Worm (Caenorhabditis elegans) whole organism, mixed stage, embryonic: ENCODE measurements around the gene nhx-3.

ENCODE experiments used
- bed-3 ChIP-seq: fragments of 200-800 bp; sonication (Bioruptor generic); optimal IDR thresholded peaks from 3 replicates; lab custom pipeline; 2018; ENCODE audit warnings: mild to moderate bottlenecking, missing genetic modification characterization, moderate library complexity, missing compliant biosample characterization
- blmp-1 ChIP-seq: fragments of 150-350 bp; optimal IDR thresholded peaks from 2 replicates; lab custom pipeline; 2014; ENCODE audit warnings: missing biosample characterization, missing genetic modification characterization
- ceh-43 ChIP-seq: fragments of 200-800 bp; sonication (Bioruptor generic); optimal IDR thresholded peaks from 2 replicates; lab custom pipeline; 2018; ENCODE audit warnings: mild to moderate bottlenecking, missing genetic modification characterization, moderate library complexity, missing compliant biosample characterization
- ceh-83 ChIP-seq: fragments of 200-800 bp; sonication (Bioruptor generic); optimal IDR thresholded peaks from 2 replicates; lab custom pipeline; 2018; ENCODE audit warnings: mild to moderate bottlenecking, missing genetic modification characterization, missing compliant biosample characterization
- ces-1 ChIP-seq: fragments of 150-350 bp; optimal IDR thresholded peaks from 2 replicates; lab custom pipeline; 2014; ENCODE audit warnings: missing biosample characterization, missing genetic modification reagents, missing genetic modification characterization
- drap-1 ChIP-seq: fragments of 200-800 bp; sonication (Bioruptor generic); optimal IDR thresholded peaks from 3 replicates; lab custom pipeline; 2018; ENCODE audit warnings: mild to moderate bottlenecking, missing genetic modification characterization, missing compliant biosample characterization
- elt-1 ChIP-seq: sonication (generic microtip); optimal IDR thresholded peaks from 2 replicates; lab custom pipeline; 2017; ENCODE audit warnings: missing genetic modification characterization, mild to moderate bottlenecking, missing compliant biosample characterization, antibody characterized with exemption, moderate library complexity, borderline replicate concordance; ENCODE audit not compliant: insufficient read depth
- elt-3 ChIP-seq: fragments of 150-350 bp; optimal IDR thresholded peaks from 2 replicates; lab custom pipeline; 2014; ENCODE audit warnings: missing biosample characterization, missing genetic modification characterization
- ham-2 ChIP-seq: fragments of 200-800 bp; sonication (Bioruptor generic); optimal IDR thresholded peaks from 2 replicates; lab custom pipeline; 2018; ENCODE audit warnings: mild to moderate bottlenecking, missing genetic modification characterization, missing compliant biosample characterization
- hlh-1 ChIP-seq: fragments of 150-350 bp; optimal IDR thresholded peaks from 2 replicates; lab custom pipeline; 2014; ENCODE audit warnings: missing biosample characterization, missing genetic modification reagents, missing genetic modification characterization
- lin-13 ChIP-seq: fragments of 150-350 bp; optimal IDR thresholded peaks from 2 replicates; lab custom pipeline; 2014; ENCODE audit warnings: missing biosample characterization, missing genetic modification characterization
- lin-32 ChIP-seq: fragments of 200-800 bp; sonication (Bioruptor generic); optimal IDR thresholded peaks from 2 replicates; lab custom pipeline; 2018; ENCODE audit warnings: mild to moderate bottlenecking, missing genetic modification characterization, missing compliant biosample characterization
- lsy-2 ChIP-seq: fragments of 150-350 bp; optimal IDR thresholded peaks from 2 replicates; lab custom pipeline; 2014; ENCODE audit warnings: missing biosample characterization, missing genetic modification characterization
- mab-5 ChIP-seq: fragments of 150-350 bp; optimal IDR thresholded peaks from 2 replicates; lab custom pipeline; 2014; ENCODE audit warnings: missing biosample characterization, missing genetic modification characterization
- mep-1 ChIP-seq: fragments of 150-350 bp; optimal IDR thresholded peaks from 2 replicates; lab custom pipeline; 2017; ENCODE audit warnings: missing biosample characterization, missing genetic modification reagents, missing genetic modification characterization, inconsistent platforms
- mls-2 ChIP-seq: sonication (generic microtip); optimal IDR thresholded peaks from 2 replicates; lab custom pipeline; 2016; ENCODE audit warnings: mild to moderate bottlenecking, missing genetic modification characterization, moderate library complexity, missing compliant biosample characterization
- nhr-12 ChIP-seq: fragments of 150-350 bp; optimal IDR thresholded peaks from 2 replicates; lab custom pipeline; 2014; ENCODE audit warnings: missing biosample characterization, missing genetic modification characterization
- nhr-2 ChIP-seq: fragments of 150-350 bp; optimal IDR thresholded peaks from 2 replicates; lab custom pipeline; 2014; ENCODE audit warnings: missing biosample characterization, missing genetic modification characterization
- nhr-237 ChIP-seq: fragments of 150-350 bp; optimal IDR thresholded peaks from 2 replicates; lab custom pipeline; 2014; ENCODE audit warnings: missing biosample characterization, missing genetic modification characterization
- nhr-28 ChIP-seq: fragments of 150-350 bp; optimal IDR thresholded peaks from 2 replicates; lab custom pipeline; 2014; ENCODE audit warnings: missing biosample characterization, missing genetic modification characterization
- nhr-76 ChIP-seq: sonication (generic microtip); optimal IDR thresholded peaks from 2 replicates; lab custom pipeline; 2017; ENCODE audit warnings: missing biosample characterization, missing genetic modification characterization
- pha-4 ChIP-seq: fragments of 150-350 bp; optimal IDR thresholded peaks from 2 replicates; lab custom pipeline; 2018; ENCODE audit warnings: missing biosample characterization, missing genetic modification reagents, missing genetic modification characterization
- sem-2 ChIP-seq: fragments of 200-800 bp; sonication (Bioruptor generic); optimal IDR thresholded peaks from 2 replicates; lab custom pipeline; 2018; ENCODE audit warnings: mild to moderate bottlenecking, missing genetic modification characterization, missing compliant biosample characterization
- sptf-1 ChIP-seq: sonication (generic microtip); optimal IDR thresholded peaks from 2 replicates; lab custom pipeline; 2017; ENCODE audit warnings: mild to moderate bottlenecking, missing genetic modification characterization, moderate library complexity, missing compliant biosample characterization
- tbx-8 ChIP-seq: fragments of 200-800 bp; sonication (Bioruptor generic); optimal IDR thresholded peaks from 2 replicates; lab custom pipeline; 2018; ENCODE audit warnings: mild to moderate bottlenecking, missing genetic modification characterization, moderate library complexity, missing compliant biosample characterization
- unc-120 ChIP-seq: sonication (generic microtip); optimal IDR thresholded peaks from 2 replicates; lab custom pipeline; 2017; ENCODE audit warnings: missing genetic modification characterization, missing compliant biosample characterization; ENCODE audit not compliant: poor library complexity, severe bottlenecking
- unc-39 ChIP-seq: fragments of 150-350 bp; optimal IDR thresholded peaks from 2 replicates; lab custom pipeline; 2014; ENCODE audit warnings: missing biosample characterization, missing genetic modification characterization
- zip-8 ChIP-seq: fragments of 150-350 bp; optimal IDR thresholded peaks from 2 replicates; lab custom pipeline; 2014; ENCODE audit warnings: missing biosample characterization, missing genetic modification characterization

The nhx-3 gene

ce11 chrV:7504271-7504670, 41.1 kb downstream of the nhx-3 start, which contains the start of gene srh-229:
Gene srh-229, minus strand, starts transcription at chrV:7504371.
- TF ChIP-seq mls-2 (no peak), elt-1 (no peak), sem-2 (no peak), lsy-2 (tag; lab: Kevin White, UChicago) (no peak), lin-13 (tag; lab: Kevin White, UChicago) (no peak), ceh-83 (no peak), ham-2 (GFP tag; lab: Kevin White, UChicago) (no peak), hlh-1 (tag; lab: Kevin White, UChicago) (no peak), lin-32 (GFP tag; lab: Kevin White, UChicago) (no peak), mab-5 (no peak), nhr-76 (tag; lab: Kevin White, UChicago) (no peak), elt-3 (tag; lab: Kevin White, UChicago) (no peak), pha-4 (tag; lab: Kevin White, UChicago) (no peak)

ce11 chrV:7501194-7501593, 44.1 kb downstream of the nhx-3 start:
- TF ChIP-seq lin-13 (tag; lab: Kevin White, UChicago): no peak
- TF ChIP-seq blmp-1 (tag; lab: Kevin White, UChicago): no peak
- TF ChIP-seq unc-120 (tag; lab: Kevin White, UChicago): no peak
- TF ChIP-seq mep-1 (tag; lab: Kevin White, UChicago): no peak
- TF ChIP-seq ham-2 (GFP tag; lab: Kevin White, UChicago): no peak
- TF ChIP-seq elt-3 (tag; lab: Kevin White, UChicago): no peak
- TF ChIP-seq drap-1 (GFP tag; lab: Kevin White, UChicago): no peak
- no peak for TF ChIP-seq ceh-83
- no peak for TF ChIP-seq sptf-1 (tag; lab: Kevin White, UChicago)
- no peak for TF ChIP-seq nhr-28 (tag; lab: Kevin White, UChicago)
- no peak for TF ChIP-seq mls-2
- no peak for TF ChIP-seq unc-39
- no peak for TF ChIP-seq lin-32 (GFP tag; lab: Kevin White, UChicago)
- no peak for TF ChIP-seq pha-4 (tag; lab: Kevin White, UChicago)
- TF ChIP-seq ces-1 (GFP tag; lab: Kevin White, UChicago): no peak
- no peak for TF ChIP-seq nhr-12 (tag; lab: Kevin White, UChicago)
- no peak for TF ChIP-seq nhr-237 (tag; lab: Kevin White, UChicago)

- TF ChIP-seq nhr-28 (tag; lab: Kevin White, UChicago): no peak
- TF ChIP-seq zip-8 (tag; lab: Kevin White, UChicago): no peak
- TF ChIP-seq lin-32 (GFP tag; lab: Kevin White, UChicago): no peak
- TF ChIP-seq unc-39: no peak
- TF ChIP-seq sptf-1 (tag; lab: Kevin White, UChicago): no peak
- no peak for TF ChIP-seq unc-120 (tag; lab: Kevin White, UChicago)
- no peak for TF ChIP-seq sem-2
- no peak for TF ChIP-seq lin-13 (tag; lab: Kevin White, UChicago)
- no peak for TF ChIP-seq mls-2
- no peak for TF ChIP-seq ceh-83
- no peak for TF ChIP-seq elt-1
Observed at ce11 chrV:7497440-7497839, 47.9 kb downstream of the nhx-3 start, which contains the start of gene srh-79. Gene srh-79, plus strand, starts transcription at chrV:7497740.

- TF ChIP-seq blmp-1 (tag; lab: Kevin White, UChicago) (no peak), lin-32 (GFP tag; lab: Kevin White, UChicago) (no peak), drap-1 (GFP tag; lab: Kevin White, UChicago) (no peak), lsy-2 (tag; lab: Kevin White, UChicago) (no peak), unc-39 (no peak), bed-3 (GFP tag; lab: Kevin White, UChicago) (no peak), nhr-28 (tag; lab: Kevin White, UChicago) (no peak), nhr-2 (tag; lab: Kevin White, UChicago) (no peak), nhr-76 (tag; lab: Kevin White, UChicago) (no peak)
Observed at ce11 chrV:7495189-7495588, 50.1 kb downstream of the nhx-3 start, which contains the start of gene srbc-11. Gene srbc-11, minus strand, starts transcription at chrV:7495289.

- TF ChIP-seq tbx-8 (GFP tag; lab: Kevin White, UChicago): no peak
- no peak for TF ChIP-seq mep-1 (tag; lab: Kevin White, UChicago)
- TF ChIP-seq sem-2: no peak
- no peak for TF ChIP-seq bed-3 (GFP tag; lab: Kevin White, UChicago)
- TF ChIP-seq elt-3 (tag; lab: Kevin White, UChicago): no peak
- no peak for TF ChIP-seq nhr-28 (tag; lab: Kevin White, UChicago)
- no peak for TF ChIP-seq mls-2
- no peak for TF ChIP-seq nhr-12 (tag; lab: Kevin White, UChicago)
- TF ChIP-seq ceh-43: no peak
- no peak for TF ChIP-seq sptf-1 (tag; lab: Kevin White, UChicago)
Observed at ce11 chrV:7492924-7493323, 52.4 kb downstream of the nhx-3 start, which contains the start of gene srbc-10. Gene srbc-10, minus strand, starts transcription at chrV:7493024.
